Worm (Caenorhabditis elegans) whole organism, L3 larva: ENCODE results near the gene F20D6.12.

Experiments used
- aly-2 ChIP-seq: fragments of 150-350 bp; optimal IDR thresholded peaks from 2 replicates; lab custom pipeline; 2014; ENCODE audit warnings: missing biosample characterization, missing genetic modification characterization
- ama-1 ChIP-seq: fragments of 150-350 bp; optimal IDR thresholded peaks from 2 replicates; lab custom pipeline; 2018
- ceh-16 ChIP-seq: sonication (generic microtip); optimal IDR thresholded peaks from 2 replicates; lab custom pipeline; 2017; ENCODE audit warnings: missing biosample characterization, missing genetic modification characterization
- ceh-28 ChIP-seq: fragments of 150-350 bp; optimal IDR thresholded peaks from 2 replicates; lab custom pipeline; 2014; ENCODE audit warnings: missing biosample characterization, missing genetic modification reagents, missing genetic modification characterization
- ceh-9 ChIP-seq: sonication (generic microtip); optimal IDR thresholded peaks from 2 replicates; lab custom pipeline; 2018; ENCODE audit warnings: missing biosample characterization, missing genetic modification characterization
- egl-5 ChIP-seq: fragments of 150-350 bp; optimal IDR thresholded peaks from 2 replicates; lab custom pipeline; 2017; ENCODE audit warnings: missing biosample characterization, missing genetic modification reagents, missing genetic modification characterization, inconsistent platforms
- elt-1 ChIP-seq: fragments of 150-350 bp; optimal IDR thresholded peaks from 2 replicates; lab custom pipeline; 2014; ENCODE audit warnings: missing biosample characterization, missing genetic modification characterization
- elt-2 ChIP-seq: sonication (generic microtip); optimal IDR thresholded peaks from 2 replicates; lab custom pipeline; 2016; ENCODE audit warnings: missing genetic modification reagents, mild to moderate bottlenecking, missing genetic modification characterization, missing compliant biosample characterization
- elt-3 ChIP-seq, 3 experiments: fragments of 150-350 bp in 1 of 3; sonication (generic microtip) in 2 of 3; optimal IDR thresholded peaks; 2 replicates in 2 of 3; 4 replicates in 1 of 3; lab custom pipeline; 2014 to 2017; ENCODE audit warnings: missing biosample characterization in 3 of 3, missing genetic modification characterization in 3 of 3
- eor-1 ChIP-seq, 2 experiments: fragments of 150-350 bp; optimal IDR thresholded peaks; 2 replicates each; lab custom pipeline; 2014 to 2018; ENCODE audit warnings: missing biosample characterization in 2 of 2, missing genetic modification characterization in 2 of 2
- fkh-10 ChIP-seq: sonication (generic microtip); optimal IDR thresholded peaks from 2 replicates; lab custom pipeline; 2017; ENCODE audit warnings: missing biosample characterization, missing genetic modification reagents, missing genetic modification characterization
- fkh-2 ChIP-seq: fragments of 150-350 bp; optimal IDR thresholded peaks from 2 replicates; lab custom pipeline; 2014; ENCODE audit warnings: missing biosample characterization, missing genetic modification reagents, missing genetic modification characterization
- hmg-11 ChIP-seq: sonication (generic microtip); optimal IDR thresholded peaks from 2 replicates; lab custom pipeline; 2016; ENCODE audit warnings: missing genetic modification characterization, missing compliant biosample characterization
- jun-1 ChIP-seq: fragments of 150-350 bp; optimal IDR thresholded peaks from 2 replicates; lab custom pipeline; 2014; ENCODE audit warnings: missing biosample characterization, missing genetic modification reagents, missing genetic modification characterization
- lin-15B ChIP-seq: fragments of 150-350 bp; optimal IDR thresholded peaks from 2 replicates; lab custom pipeline; 2014; ENCODE audit warnings: missing biosample characterization, missing genetic modification characterization
- lin-39 ChIP-seq: fragments of 150-350 bp; optimal IDR thresholded peaks from 2 replicates; lab custom pipeline; 2018; ENCODE audit warnings: missing biosample characterization, missing genetic modification reagents, missing genetic modification characterization
- mml-1 ChIP-seq: fragments of 150-350 bp; sonication (generic microtip); optimal IDR thresholded peaks from 3 replicates; lab custom pipeline; 2014; ENCODE audit warnings: missing biosample characterization, missing genetic modification characterization
- nfya-1 ChIP-seq: sonication (generic microtip); optimal IDR thresholded peaks from 2 replicates; lab custom pipeline; 2017; ENCODE audit warnings: missing genetic modification characterization, mild to moderate bottlenecking, missing compliant biosample characterization, antibody characterized with exemption, moderate library complexity; ENCODE audit not compliant: insufficient read depth
- nhr-11 ChIP-seq: fragments of 150-350 bp; optimal IDR thresholded peaks from 2 replicates; lab custom pipeline; 2014; ENCODE audit warnings: missing biosample characterization, missing genetic modification characterization
- nhr-23 ChIP-seq: fragments of 150-350 bp; optimal IDR thresholded peaks from 2 replicates; lab custom pipeline; 2014; ENCODE audit warnings: missing biosample characterization, missing genetic modification reagents, missing genetic modification characterization
- nhr-237 ChIP-seq: fragments of 150-350 bp; optimal IDR thresholded peaks from 2 replicates; lab custom pipeline; 2014; ENCODE audit warnings: missing biosample characterization, missing genetic modification characterization
- nhr-25 ChIP-seq: sonication (generic microtip); optimal IDR thresholded peaks from 2 replicates; lab custom pipeline; 2017; ENCODE audit warnings: missing biosample characterization, missing genetic modification characterization
- nhr-28 ChIP-seq: fragments of 150-350 bp; optimal IDR thresholded peaks from 2 replicates; lab custom pipeline; 2014; ENCODE audit warnings: missing biosample characterization, missing genetic modification characterization
- nhr-43 ChIP-seq: sonication (generic microtip); optimal IDR thresholded peaks from 2 replicates; lab custom pipeline; 2016; ENCODE audit warnings: mild to moderate bottlenecking, missing genetic modification characterization, missing compliant biosample characterization; ENCODE audit not compliant: poor library complexity, severe bottlenecking
- nhr-67 ChIP-seq: fragments of 150-350 bp; optimal IDR thresholded peaks from 2 replicates; lab custom pipeline; 2014; ENCODE audit warnings: missing biosample characterization, missing genetic modification characterization
- nhr-76 ChIP-seq: fragments of 150-350 bp; sonication (generic microtip); optimal IDR thresholded peaks from 5 replicates; lab custom pipeline; 2014; ENCODE audit warnings: missing biosample characterization, missing genetic modification characterization
- nhr-77 ChIP-seq: fragments of 150-350 bp; optimal IDR thresholded peaks from 2 replicates; lab custom pipeline; 2014; ENCODE audit warnings: missing biosample characterization, missing genetic modification characterization
- pha-4 ChIP-seq: fragments of 150-350 bp; optimal IDR thresholded peaks from 2 replicates; lab custom pipeline; 2014; ENCODE audit warnings: missing biosample characterization, missing genetic modification reagents, missing genetic modification characterization
- pqm-1 ChIP-seq: fragments of 150-350 bp; optimal IDR thresholded peaks from 2 replicates; lab custom pipeline; 2017; ENCODE audit warnings: missing biosample characterization, missing genetic modification characterization, inconsistent platforms
- sea-2 ChIP-seq: fragments of 150-350 bp; sonication (generic microtip); optimal IDR thresholded peaks from 4 replicates; lab custom pipeline; 2014; ENCODE audit warnings: missing biosample characterization, missing genetic modification reagents, missing genetic modification characterization
- skn-1 ChIP-seq: fragments of 150-350 bp; optimal IDR thresholded peaks from 2 replicates; lab custom pipeline; 2014; ENCODE audit warnings: missing biosample characterization, missing genetic modification characterization
- snpc-4 ChIP-seq: fragments of 150-350 bp; optimal IDR thresholded peaks from 2 replicates; lab custom pipeline; 2014; ENCODE audit warnings: missing biosample characterization, missing genetic modification characterization
- tbx-2 ChIP-seq: sonication (generic microtip); optimal IDR thresholded peaks from 2 replicates; lab custom pipeline; 2016; ENCODE audit warnings: mild to moderate bottlenecking, missing genetic modification characterization, missing compliant biosample characterization
- unc-62 ChIP-seq: fragments of 150-350 bp; sonication (generic microtip); optimal IDR thresholded peaks from 4 replicates; lab custom pipeline; 2014; ENCODE audit warnings: missing biosample characterization, missing genetic modification reagents, missing genetic modification characterization
- zag-1 ChIP-seq: fragments of 150-350 bp; optimal IDR thresholded peaks from 2 replicates; lab custom pipeline; 2014; ENCODE audit warnings: missing biosample characterization, missing genetic modification characterization
- ztf-11 ChIP-seq: fragments of 150-350 bp; optimal IDR thresholded peaks from 2 replicates; lab custom pipeline; 2014; ENCODE audit warnings: missing biosample characterization, missing genetic modification characterization
- ztf-4 ChIP-seq: fragments of 150-350 bp; optimal IDR thresholded peaks from 2 replicates; lab custom pipeline; 2014; ENCODE audit warnings: missing biosample characterization, missing genetic modification characterization

F20D6.12 gene

ce11 chrV:8212816-8213215, 22.9 kb upstream of the F20D6.12 start:
- TF ChIP-seq elt-2 (tag; lab: Kevin White, UChicago) (peak; percentile 87), pqm-1 (tag; lab: Kevin White, UChicago) (peak; percentile 83), tbx-2 (tag; lab: Kevin White, UChicago) (no peak), ceh-16 (tag; lab: Kevin White, UChicago) (no peak), skn-1 (tag; lab: Kevin White, UChicago) (no peak), elt-1 (tag; lab: Kevin White, UChicago) (no peak)

ce11 chrV:8211993-8212392, 22.1 kb upstream of the F20D6.12 start:
- TF ChIP-seq elt-1 (tag; lab: Kevin White, UChicago), result no peak
- TF ChIP-seq nhr-67 (tag; lab: Kevin White, UChicago), result no peak
- no peak for TF ChIP-seq elt-2 (tag; lab: Kevin White, UChicago)
- TF ChIP-seq nhr-25 (tag; lab: Kevin White, UChicago), result no peak
- no peak for TF ChIP-seq lin-15B (tag; lab: Kevin White, UChicago)
- no peak for TF ChIP-seq aly-2 (tag; lab: Kevin White, UChicago)
- no peak for TF ChIP-seq ceh-9 (tag; lab: Kevin White, UChicago)
- TF ChIP-seq hmg-11 (tag; lab: Kevin White, UChicago), result no peak
- no peak for TF ChIP-seq ztf-4
- TF ChIP-seq ztf-11 (tag; lab: Kevin White, UChicago), result no peak
- no peak for TF ChIP-seq ceh-16 (tag; lab: Kevin White, UChicago)
- no peak for TF ChIP-seq nhr-28
- no peak for TF ChIP-seq unc-62
- TF ChIP-seq fkh-2 (tag; lab: Kevin White, UChicago), result no peak
- TF ChIP-seq elt-3 (tag; optimal IDR thresholded peaks at IDR 0.05; lab: Kevin White, UChicago), result no peak
- TF ChIP-seq snpc-4, result no peak

- TF ChIP-seq nfya-1 (peak; percentile 19), nhr-43 (no peak), lin-15B (tag; lab: Kevin White, UChicago) (no peak), nhr-76 (tag; lab: Kevin White, UChicago) (no peak), nhr-77 (no peak), lin-39 (tag; lab: Kevin White, UChicago) (no peak), snpc-4 (no peak)
These were observed 20.6 kb upstream of the F20D6.12 start for ce11 chrV:8210527-8210926.

- TF ChIP-seq nhr-23 (tag; lab: Kevin White, UChicago) (peak; percentile 45), mml-1 (tag; lab: Kevin White, UChicago) (no peak)
These were observed 17.0 kb upstream of the F20D6.12 start, which contains the start of gene timp-1 for ce11 chrV:8206931-8207330. Gene timp-1, plus strand, starts transcription at chrV:8207235.

ce11 chrV:8203085-8203643, 13.2 kb upstream of the F20D6.12 start, which contains the start of gene cest-17:
Gene cest-17, plus strand, starts transcription at chrV:8203332.
- no peak for TF ChIP-seq lin-39 (tag; lab: Kevin White, UChicago)
- TF ChIP-seq tbx-2 (tag; lab: Kevin White, UChicago), result no peak
- TF ChIP-seq hmg-11 (tag; lab: Kevin White, UChicago), result no peak
- TF ChIP-seq nhr-23 (tag; lab: Kevin White, UChicago), result no peak
- TF ChIP-seq nhr-28, result no peak
- TF ChIP-seq jun-1 (tag; lab: Kevin White, UChicago), result no peak
- TF ChIP-seq fkh-10 (GFP tag; lab: Kevin White, UChicago), result no peak
- peak; percentile 21 for TF ChIP-seq elt-2 (tag; lab: Kevin White, UChicago)
- TF ChIP-seq pqm-1 (tag; lab: Kevin White, UChicago), result peak; percentile 16
- TF ChIP-seq sea-2 (GFP tag; lab: Kevin White, UChicago), result no peak
- TF ChIP-seq pha-4 (tag; lab: Kevin White, UChicago), result peak; percentile 76
- no peak for TF ChIP-seq ama-1
- no peak for TF ChIP-seq elt-3 (tag; optimal IDR thresholded peaks at IDR 0.05; lab: Kevin White, UChicago)
- TF ChIP-seq ceh-28 (tag; lab: Kevin White, UChicago), result no peak
- no peak for TF ChIP-seq ztf-4
- no peak for TF ChIP-seq eor-1 (tag; optimal IDR thresholded peaks at IDR 0.05; lab: Kevin White, UChicago)
- no peak for TF ChIP-seq ceh-9 (tag; lab: Kevin White, UChicago)
- TF ChIP-seq zag-1, result no peak
- no peak for TF ChIP-seq nhr-11
- no peak for TF ChIP-seq lin-15B (tag; lab: Kevin White, UChicago)
- no peak for TF ChIP-seq nhr-237
- TF ChIP-seq egl-5 (tag; lab: Kevin White, UChicago), result no peak
- TF ChIP-seq mml-1 (tag; lab: Kevin White, UChicago), result no peak
- no peak for TF ChIP-seq skn-1 (tag; lab: Kevin White, UChicago)
- no peak for TF ChIP-seq aly-2 (tag; lab: Kevin White, UChicago)
